Worm (Caenorhabditis elegans): ENCODE data around the gene F31D4.2.

DNA sequence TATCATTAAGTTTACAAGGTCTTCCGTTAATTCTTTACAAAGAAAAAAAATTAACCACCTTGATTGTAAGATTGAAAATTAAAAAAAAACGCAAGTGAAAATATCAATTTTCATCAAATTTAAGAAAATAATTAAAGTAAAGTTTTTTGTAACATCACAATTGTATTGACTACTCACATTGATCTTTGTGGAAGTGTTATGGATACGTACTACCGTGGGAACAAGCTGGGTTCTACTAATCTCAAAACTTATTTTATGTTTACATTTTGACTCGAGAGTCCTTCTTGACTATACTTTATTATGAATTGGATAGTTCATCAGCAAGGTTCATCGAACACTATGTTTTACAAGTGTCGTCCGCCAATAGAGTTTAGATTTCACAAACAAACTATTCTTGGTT, 15.8 kb downstream of the F31D4.2 start, which contains the start of gene num-1:
- no peak for TF ChIP-seq flt-1 (GFP tag; IDR thresholded peaks at IDR 0.05)
- no peak for TF ChIP-seq ets-7 (tag; optimal IDR thresholded peaks at IDR 0.05)
- no peak for TF ChIP-seq ama-1 (optimal IDR thresholded peaks at IDR 0.05)
- TF ChIP-seq ceh-13 (GFP tag; optimal IDR thresholded peaks at IDR 0.05): no peak
- no peak for TF ChIP-seq tra-4 (tag; optimal IDR thresholded peaks at IDR 0.05)
- TF ChIP-seq aly-1 (tag; optimal IDR thresholded peaks at IDR 0.05): no peak
- TF ChIP-seq hmg-4 (GFP tag; optimal IDR thresholded peaks at IDR 0.05): no peak
- TF ChIP-seq pes-1 (GFP tag; IDR thresholded peaks at IDR 0.05): no peak

Measured in whole organism, early embryonic.